Fruit fly (Drosophila melanogaster): ENCODE data around the gene CG14285.

The CG14285 gene

DNA sequence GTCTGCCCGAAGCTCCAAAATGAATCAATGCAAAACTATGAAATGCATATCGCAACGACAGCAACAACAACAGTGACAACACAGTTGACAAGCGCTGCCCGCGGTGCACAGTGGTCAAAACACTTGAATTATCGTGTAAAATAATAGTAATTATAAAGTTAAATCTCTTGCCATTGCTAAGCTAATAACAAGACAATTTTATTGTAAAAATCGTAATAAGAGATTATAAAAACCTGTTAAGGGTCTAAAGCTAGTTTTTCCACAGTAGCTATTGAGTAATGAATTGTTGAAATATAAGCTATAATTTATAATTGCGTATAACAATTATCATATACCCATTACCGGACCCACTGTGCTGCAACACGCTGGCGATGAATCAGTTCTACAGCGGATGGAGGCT lies 48.1 kb downstream of the CG14285 start:
- TF ChIP-seq Hr83 (GFP tag; optimal IDR thresholded peaks at IDR 0.05; ENCODE audit: poor library complexity, severe bottlenecking) (no peak), h (GFP tag; optimal IDR thresholded peaks at IDR 0.05) (peak; percentile 10), fru (GFP tag; optimal IDR thresholded peaks at IDR 0.05) (peak; percentile 37), psq (GFP tag; optimal IDR thresholded peaks at IDR 0.05) (peak; percentile 13), ey (GFP tag; optimal IDR thresholded peaks at IDR 0.05) (peak; percentile 37), woc (GFP tag; optimal IDR thresholded peaks at IDR 0.05) (no peak), Rel (GFP tag; optimal IDR thresholded peaks at IDR 0.05) (no peak), Rel (tag; optimal IDR thresholded peaks at IDR 0.05) (no peak), foxo (GFP tag; optimal IDR thresholded peaks at IDR 0.05) (peak in 1 of 2 experiments; percentile 54), GATAd (GFP tag; optimal IDR thresholded peaks at IDR 0.05) (no peak), rgr (GFP tag; optimal IDR thresholded peaks at IDR 0.05) (peak; percentile 37), Hr78 (GFP tag; optimal IDR thresholded peaks at IDR 0.05) (no peak), Sp1 (GFP tag; optimal IDR thresholded peaks at IDR 0.05) (peak; percentile 39), CG9705 (GFP tag; optimal IDR thresholded peaks at IDR 0.05) (no peak), OdsH (GFP tag; optimal IDR thresholded peaks at IDR 0.05) (peak; percentile 33), HLH106 (tag; optimal IDR thresholded peaks at IDR 0.05) (peak; percentile 50)

DNA sequence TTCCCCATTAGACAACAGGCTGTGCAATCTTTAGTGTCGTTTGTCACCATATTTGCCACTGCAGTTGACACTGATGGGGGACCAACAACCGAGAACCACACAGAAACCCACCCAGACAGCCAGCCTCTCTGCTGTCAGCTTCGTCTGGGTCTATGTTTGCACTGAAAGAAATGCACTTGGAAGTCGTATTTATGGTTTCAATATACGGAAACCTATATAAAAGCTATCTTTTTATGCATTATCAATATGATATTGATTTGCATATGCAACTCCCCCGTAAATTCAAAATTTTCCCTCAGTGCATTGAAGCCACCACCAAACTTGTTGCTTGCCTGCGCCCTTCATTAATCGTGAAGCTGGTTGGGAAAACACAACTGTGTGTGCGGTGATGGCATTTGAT lies 49.3 kb downstream of the CG14285 start:
- no peak for TF ChIP-seq Hnf4 (GFP tag; optimal IDR thresholded peaks at IDR 0.05)
- TF ChIP-seq Abd-B (GFP tag; optimal IDR thresholded peaks at IDR 0.05) = no peak
- no peak for TF ChIP-seq Mio (GFP tag; optimal IDR thresholded peaks at IDR 0.05)
- no peak for TF ChIP-seq usp (GFP tag; optimal IDR thresholded peaks at IDR 0.05)
- peak; percentile 3 for TF ChIP-seq rgr (GFP tag; optimal IDR thresholded peaks at IDR 0.05)
- no peak for TF ChIP-seq br (GFP tag; optimal IDR thresholded peaks at IDR 0.05)
- peak in 1 of 2 experiments; percentile 47 for TF ChIP-seq foxo (GFP tag; optimal IDR thresholded peaks at IDR 0.05)
- peak; percentile 38 for TF ChIP-seq fru (GFP tag; optimal IDR thresholded peaks at IDR 0.05)
- no peak for TF ChIP-seq brk (GFP tag; optimal IDR thresholded peaks at IDR 0.05)
- no peak for TF ChIP-seq N (GFP tag; optimal IDR thresholded peaks at IDR 0.05)
- TF ChIP-seq Jra (GFP tag; optimal IDR thresholded peaks at IDR 0.05) = no peak
- TF ChIP-seq ey (GFP tag; optimal IDR thresholded peaks at IDR 0.05) = peak; percentile 21
- no peak for TF ChIP-seq GATAd (GFP tag; optimal IDR thresholded peaks at IDR 0.05)

DNA sequence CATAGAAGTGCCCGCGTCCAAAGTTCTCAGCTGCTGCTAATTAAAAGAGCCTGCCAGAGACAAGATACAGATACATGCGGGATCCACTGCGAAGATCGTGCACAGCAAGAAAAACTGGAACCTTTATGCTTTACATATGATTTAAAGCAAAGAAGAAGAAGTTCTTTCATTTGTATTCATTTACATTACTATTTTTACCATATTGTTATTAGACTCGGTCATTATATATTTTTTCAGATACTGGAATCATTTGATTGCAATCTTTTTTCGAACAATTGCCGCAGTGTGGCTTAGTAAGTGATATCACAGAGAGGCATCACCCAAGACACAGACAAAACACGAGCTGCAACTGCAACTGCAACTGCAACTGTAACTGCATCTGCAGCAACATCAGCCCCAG lies 50.2 kb downstream of the CG14285 start:
- TF ChIP-seq OdsH (GFP tag; optimal IDR thresholded peaks at IDR 0.05) (no peak), h (GFP tag; optimal IDR thresholded peaks at IDR 0.05) (no peak), lola (GFP tag; optimal IDR thresholded peaks at IDR 0.05) (no peak), Dfd (GFP tag; optimal IDR thresholded peaks at IDR 0.05) (no peak), brk (GFP tag; optimal IDR thresholded peaks at IDR 0.05) (no peak), Jra (GFP tag; optimal IDR thresholded peaks at IDR 0.05) (no peak), Mio (GFP tag; optimal IDR thresholded peaks at IDR 0.05) (no peak), GATAd (GFP tag; optimal IDR thresholded peaks at IDR 0.05) (no peak), Abd-B (GFP tag; optimal IDR thresholded peaks at IDR 0.05) (no peak), Rel (GFP tag; optimal IDR thresholded peaks at IDR 0.05) (no peak), Rel (tag; optimal IDR thresholded peaks at IDR 0.05) (no peak), Dif (GFP tag; optimal IDR thresholded peaks at IDR 0.05; ENCODE audit: partially characterized antibody) (no peak), N (GFP tag; optimal IDR thresholded peaks at IDR 0.05) (no peak), jim (GFP tag; optimal IDR thresholded peaks at IDR 0.05) (no peak), dmrt93B (GFP tag; optimal IDR thresholded peaks at IDR 0.05) (no peak)

Measured in whole organism, wandering third instar larva.